Fruit fly (Drosophila melanogaster) whole organism, embryonic: ENCODE results near the gene Inx5.

Experiments
- Adf1 ChIP-seq: fragments of 200-800 bp; sonication (Bioruptor generic); IDR thresholded peaks from 2 replicates; pipeline ENCODE4 v1.3.6; 2022; ENCODE audit warnings: missing biosample characterization, missing genetic modification characterization
- Atf3 ChIP-seq: fragments of 200-800 bp; sonication (Bioruptor generic); optimal IDR thresholded peaks from 3 replicates; lab custom pipeline; 2016; ENCODE audit warnings: missing biosample characterization, missing genetic modification characterization
- B-H2 ChIP-seq: fragments of 200-800 bp; sonication (Bioruptor generic); optimal IDR thresholded peaks from 2 replicates; lab custom pipeline; 2018; ENCODE audit warnings: missing biosample characterization, mild to moderate bottlenecking, missing genetic modification characterization
- CG1024 ChIP-seq: fragments of 200-800 bp; sonication (Bioruptor generic); IDR thresholded peaks from 2 replicates; pipeline ENCODE4 v1.3.6; 2022; ENCODE audit warnings: missing biosample characterization, missing genetic modification characterization
- CG10543 ChIP-seq: fragments of 200-800 bp; sonication (Bioruptor generic); optimal IDR thresholded peaks from 3 replicates; lab custom pipeline; 2017; ENCODE audit warnings: missing biosample characterization, mild to moderate bottlenecking, missing genetic modification characterization, moderate library complexity
- CG11695 ChIP-seq: fragments of 200-800 bp; sonication (Bioruptor generic); IDR thresholded peaks from 3 replicates; pipeline ENCODE4 v1.3.6; 2022; ENCODE audit warnings: missing biosample characterization, missing genetic modification characterization
- CG13424 ChIP-seq: fragments of 200-800 bp; sonication (Bioruptor generic); optimal IDR thresholded peaks from 2 replicates; lab custom pipeline; 2019; ENCODE audit warnings: missing biosample characterization, mild to moderate bottlenecking, missing genetic modification characterization, moderate library complexity
- CG13624 ChIP-seq: fragments of 200-800 bp; sonication (Bioruptor generic); optimal IDR thresholded peaks from 2 replicates; lab custom pipeline; 2016; ENCODE audit warnings: missing biosample characterization, missing genetic modification characterization
- CG14014 ChIP-seq: fragments of 200-800 bp; sonication (Bioruptor generic); IDR thresholded peaks from 2 replicates; pipeline ENCODE4 v1.3.6; 2022; ENCODE audit warnings: missing biosample characterization, missing genetic modification characterization
- CG14667 ChIP-seq: fragments of 200-800 bp; sonication (Bioruptor generic); IDR thresholded peaks from 2 replicates; pipeline ENCODE4 v1.3.6; 2022; ENCODE audit warnings: missing biosample characterization, missing genetic modification characterization
- CG1603 ChIP-seq: fragments of 200-800 bp; sonication (Bioruptor generic); optimal IDR thresholded peaks from 2 replicates; lab custom pipeline; 2019; ENCODE audit warnings: missing biosample characterization, mild to moderate bottlenecking, missing genetic modification characterization, moderate library complexity
- CG16813 ChIP-seq: fragments of 200-800 bp; sonication (Bioruptor generic); IDR thresholded peaks from 3 replicates; pipeline ENCODE4 v1.3.6; 2022; ENCODE audit warnings: missing biosample characterization, missing genetic modification characterization; ENCODE audit not compliant: partially characterized antibody
- CG2199 ChIP-seq: fragments of 200-800 bp; sonication (Bioruptor generic); IDR thresholded peaks from 3 replicates; pipeline ENCODE4 v1.3.6; 2022; ENCODE audit warnings: missing biosample characterization, missing genetic modification characterization
- CG4820 ChIP-seq: fragments of 200-800 bp; sonication (Bioruptor generic); optimal IDR thresholded peaks from 3 replicates; lab custom pipeline; 2016; ENCODE audit warnings: missing biosample characterization, missing genetic modification characterization
- CG7271 ChIP-seq: fragments of 200-800 bp; sonication (Bioruptor generic); optimal IDR thresholded peaks from 2 replicates; lab custom pipeline; 2018; ENCODE audit warnings: missing biosample characterization, mild to moderate bottlenecking, missing genetic modification characterization, moderate library complexity
- CG7372 ChIP-seq: fragments of 200-800 bp; sonication (Bioruptor generic); IDR thresholded peaks from 2 replicates; pipeline ENCODE4 v1.3.6; 2022; ENCODE audit warnings: missing biosample characterization, missing genetic modification characterization
- CG7556 ChIP-seq: fragments of 200-800 bp; sonication (Bioruptor generic); optimal IDR thresholded peaks from 2 replicates; lab custom pipeline; 2017; ENCODE audit warnings: missing biosample characterization, mild to moderate bottlenecking, missing genetic modification characterization
- CG7839 ChIP-seq: fragments of 200-800 bp; sonication (Bioruptor generic); optimal IDR thresholded peaks from 3 replicates; lab custom pipeline; 2018; ENCODE audit warnings: missing biosample characterization, mild to moderate bottlenecking, missing genetic modification characterization, moderate library complexity
- Hmr ChIP-seq: fragments of 200-800 bp; sonication (Bioruptor generic); optimal IDR thresholded peaks from 3 replicates; lab custom pipeline; 2017; ENCODE audit warnings: mild to moderate bottlenecking, missing biosample characterization, missing genetic modification reagents, missing genetic modification characterization
- MTF-1 ChIP-seq: fragments of 200-800 bp; sonication (Bioruptor generic); optimal IDR thresholded peaks from 2 replicates; lab custom pipeline; 2018; ENCODE audit warnings: missing biosample characterization, mild to moderate bottlenecking, missing genetic modification characterization, borderline replicate concordance
- Myb ChIP-seq: fragments of 200-800 bp; sonication (Bioruptor generic); optimal IDR thresholded peaks from 2 replicates; lab custom pipeline; 2016; ENCODE audit warnings: missing biosample characterization, missing genetic modification characterization
- Neu2 ChIP-seq: fragments of 200-800 bp; sonication (Bioruptor generic); optimal IDR thresholded peaks from 3 replicates; lab custom pipeline; 2016; ENCODE audit warnings: missing biosample characterization, missing genetic modification characterization, borderline replicate concordance
- Nf-YC ChIP-seq: fragments of 200-800 bp; optimal IDR thresholded peaks from 3 replicates; lab custom pipeline; 2019; ENCODE audit warnings: missing biosample characterization, mild to moderate bottlenecking, missing genetic modification characterization, moderate library complexity
- Oli ChIP-seq: fragments of 200-800 bp; sonication (Bioruptor generic); optimal IDR thresholded peaks from 2 replicates; lab custom pipeline; 2018; ENCODE audit warnings: missing biosample characterization, mild to moderate bottlenecking, missing genetic modification characterization, moderate library complexity
- Pdp1 ChIP-seq, 2 experiments: fragments of 200-800 bp; sonication (Bioruptor generic); optimal IDR thresholded peaks; 3 replicates each; lab custom pipeline; 2016; ENCODE audit warnings: missing biosample characterization in 2 of 2, missing genetic modification characterization in 2 of 2, mild to moderate bottlenecking in 1 of 2, moderate library complexity in 1 of 2
- TFAM ChIP-seq: fragments of 200-800 bp; sonication (Bioruptor generic); optimal IDR thresholded peaks from 2 replicates; lab custom pipeline; 2017; ENCODE audit warnings: missing biosample characterization, missing genetic modification characterization, inconsistent platforms
- cg ChIP-seq: fragments of 200-800 bp; sonication (Bioruptor generic); optimal IDR thresholded peaks from 3 replicates; lab custom pipeline; 2019; ENCODE audit warnings: missing biosample characterization, mild to moderate bottlenecking, missing genetic modification characterization, moderate library complexity
- dimm ChIP-seq: fragments of 200-800 bp; sonication (Bioruptor generic); IDR thresholded peaks from 2 replicates; pipeline ENCODE4 v1.3.6; 2022; ENCODE audit warnings: missing biosample characterization, missing genetic modification characterization
- ems ChIP-seq: fragments of 200-800 bp; sonication (Bioruptor generic); optimal IDR thresholded peaks from 3 replicates; lab custom pipeline; 2016; ENCODE audit warnings: missing biosample characterization, missing genetic modification characterization
- esg ChIP-seq: fragments of 200-800 bp; sonication (Bioruptor generic); conservative IDR thresholded peaks from 2 replicates; pipeline ENCODE4 v1.3.6; 2022; ENCODE audit warnings: missing biosample characterization, missing genetic modification characterization
- exex ChIP-seq: fragments of 200-800 bp; sonication (Bioruptor generic); optimal IDR thresholded peaks from 4 replicates; lab custom pipeline; 2018; ENCODE audit warnings: missing biosample characterization, mild to moderate bottlenecking, missing genetic modification characterization, moderate library complexity
- fd96Cb ChIP-seq: fragments of 200-800 bp; sonication (Bioruptor generic); optimal IDR thresholded peaks from 2 replicates; lab custom pipeline; 2018; ENCODE audit warnings: missing biosample characterization, mild to moderate bottlenecking, missing genetic modification characterization, moderate library complexity
- gsb-n ChIP-seq: fragments of 200-800 bp; sonication (Bioruptor generic); optimal IDR thresholded peaks from 3 replicates; lab custom pipeline; 2018; ENCODE audit warnings: missing biosample characterization, mild to moderate bottlenecking, missing genetic modification characterization
- h ChIP-seq: fragments of >200 bp; optimal IDR thresholded peaks from 2 replicates; lab custom pipeline; 2017
- ham ChIP-seq: fragments of 200-800 bp; sonication (Bioruptor generic); IDR thresholded peaks from 2 replicates; pipeline ENCODE4 v1.3.6; 2022; ENCODE audit warnings: missing biosample characterization, missing genetic modification characterization
- her ChIP-seq: fragments of 200-800 bp; sonication (Bioruptor generic); optimal IDR thresholded peaks from 2 replicates; lab custom pipeline; 2016; ENCODE audit warnings: missing biosample characterization, missing genetic modification characterization
- kni ChIP-seq: fragments of 200-800 bp; sonication (Bioruptor generic); optimal IDR thresholded peaks from 3 replicates; lab custom pipeline; 2017; ENCODE audit warnings: mild to moderate bottlenecking, missing biosample characterization, missing genetic modification reagents, missing genetic modification characterization
- lab ChIP-seq: fragments of 200-800 bp; sonication (Bioruptor generic); optimal IDR thresholded peaks from 3 replicates; lab custom pipeline; 2017; ENCODE audit warnings: missing biosample characterization, missing genetic modification characterization, mild to moderate bottlenecking, moderate library complexity, missing genetic modification reagents
- lilli ChIP-seq: fragments of 200-800 bp; sonication (Bioruptor generic); optimal IDR thresholded peaks from 3 replicates; lab custom pipeline; 2016; ENCODE audit warnings: missing biosample characterization, missing genetic modification characterization
- lola ChIP-seq, 3 experiments: fragments of >200 bp in 2 of 3; fragments of 200-800 bp in 1 of 3; sonication (Bioruptor generic) in 1 of 3; optimal IDR thresholded peaks; 2 replicates each; lab custom pipeline; 2017 to 2019; ENCODE audit warnings: missing biosample characterization in 3 of 3, missing genetic modification characterization in 3 of 3, mild to moderate bottlenecking in 1 of 3, moderate library complexity in 1 of 3
- mirr ChIP-seq: fragments of 200-800 bp; sonication (Bioruptor generic); optimal IDR thresholded peaks from 3 replicates; lab custom pipeline; 2018; ENCODE audit warnings: missing biosample characterization, mild to moderate bottlenecking, missing genetic modification characterization
- nerfin-1 ChIP-seq: fragments of 200-800 bp; sonication (Bioruptor generic); optimal IDR thresholded peaks from 3 replicates; lab custom pipeline; 2019; ENCODE audit warnings: missing biosample characterization, mild to moderate bottlenecking, missing genetic modification characterization, moderate library complexity
- ro ChIP-seq: fragments of 200-800 bp; sonication (Bioruptor generic); IDR thresholded peaks from 2 replicates; pipeline ENCODE4 v1.3.6; 2022; ENCODE audit warnings: missing biosample characterization, missing genetic modification characterization
- sisA ChIP-seq: fragments of 200-800 bp; sonication (Bioruptor generic); IDR thresholded peaks from 2 replicates; pipeline ENCODE4 v1.3.6; 2022; ENCODE audit warnings: missing biosample characterization, missing genetic modification characterization
- slp2 ChIP-seq: fragments of 200-800 bp; sonication (Bioruptor generic); optimal IDR thresholded peaks from 2 replicates; lab custom pipeline; 2016; ENCODE audit warnings: missing biosample characterization, missing genetic modification characterization
- tio ChIP-seq: fragments of 200-800 bp; sonication (Bioruptor generic); optimal IDR thresholded peaks from 2 replicates; lab custom pipeline; 2017; ENCODE audit warnings: missing biosample characterization, missing genetic modification characterization, inconsistent platforms
- unc-4 ChIP-seq: fragments of 200-800 bp; sonication (Bioruptor generic); IDR thresholded peaks from 2 replicates; pipeline ENCODE4 v1.3.6; 2022; ENCODE audit warnings: missing biosample characterization, missing genetic modification characterization; ENCODE audit not compliant: partially characterized antibody
- unpg ChIP-seq: fragments of 200-800 bp; sonication (Bioruptor generic); optimal IDR thresholded peaks from 3 replicates; lab custom pipeline; 2018; ENCODE audit warnings: missing biosample characterization, mild to moderate bottlenecking, missing genetic modification characterization, moderate library complexity
- yki ChIP-seq: fragments of >200 bp; optimal IDR thresholded peaks from 3 replicates; lab custom pipeline; 2018

Gene Inx5

dm6 chrX:19166152-19166935, 4.3 kb downstream of the Inx5 start (continued):
- TF ChIP-seq Neu2 (GFP tag; lab: Kevin White, UChicago) (no peak), MTF-1 (GFP tag; lab: Kevin White, UChicago) (no peak), CG14667 (no peak), ro (GFP tag; lab: Robert Waterston, UW) (no peak), CG1603 (peak; percentile 20), Pdp1 (GFP tag; optimal IDR thresholded peaks at IDR 0.05; lab: Kevin White, UChicago) (peak in 1 of 2 experiments; percentile 48), CG14014 (GFP tag; lab: Robert Waterston, UW) (no peak), TFAM (no peak), Atf3 (GFP tag; lab: Kevin White, UChicago) (no peak), tio (GFP tag; lab: Kevin White, UChicago) (peak; percentile 21), sisA (0 out of 2 replicates have a peak, but pooled peaks have one; percentile 18), dimm (GFP tag; lab: Robert Waterston, UW) (no peak), lilli (GFP tag; lab: Kevin White, UChicago) (peak; percentile 35), CG1024 (GFP tag; lab: Robert Waterston, UW) (no peak), yki (lab: Kevin White, UChicago) (no peak), cg (GFP tag; lab: Kevin White, UChicago) (peak; percentile 55), Nf-YC (tag; lab: Kevin White, UChicago) (peak; percentile 32), kni (GFP tag; lab: Kevin White, UChicago) (no peak), unc-4 (GFP tag; lab: Robert Waterston, UW) (no peak), nerfin-1 (tag; lab: Kevin White, UChicago) (no peak), ems (GFP tag; lab: Kevin White, UChicago) (no peak), fd96Cb (tag; lab: Kevin White, UChicago) (peak; percentile 24), Oli (tag; lab: Kevin White, UChicago) (peak; percentile 65), her (GFP tag; lab: Kevin White, UChicago) (no peak), CG13624 (GFP tag; lab: Kevin White, UChicago) (no peak), CG4820 (GFP tag; lab: Kevin White, UChicago) (peak; percentile 30), CG7271 (tag; lab: Kevin White, UChicago) (no peak), esg (GFP tag; lab: Robert Waterston, UW) (no peak), CG13424 (tag; lab: Kevin White, UChicago) (peak; percentile 51), slp2 (GFP tag; lab: Kevin White, UChicago) (peak; percentile 2), CG10543 (GFP tag; lab: Kevin White, UChicago) (peak; percentile 43), lola (GFP tag; optimal IDR thresholded peaks at IDR 0.05; lab: Kevin White, UChicago) (peak in 1 of 3 experiments; percentile 29), CG16813 (GFP tag; lab: Robert Waterston, UW) (no peak), CG7556 (GFP tag; lab: Kevin White, UChicago) (peak; percentile 58), CG7839 (peak; percentile 60), gsb-n (tag; lab: Kevin White, UChicago) (no peak), lab (peak; percentile 34), Myb (no peak), h (lab: Kevin White, UChicago) (no peak), mirr (GFP tag; lab: Kevin White, UChicago) (peak; percentile 55), B-H2 (no peak), CG7372 (GFP tag; lab: Robert Waterston, UW) (no peak), CG2199 (GFP tag; lab: Robert Waterston, UW) (no peak), CG11695 (GFP tag; lab: Robert Waterston, UW) (peak; percentile 57; the same call in 1 of the 3 replicates), exex (tag; lab: Kevin White, UChicago) (no peak), Adf1 (GFP tag; lab: Robert Waterston, UW) (peak; percentile 44), unpg (GFP tag; lab: Kevin White, UChicago) (peak; percentile 8), ham (GFP tag; lab: Robert Waterston, UW) (no peak), Hmr (GFP tag; lab: Kevin White, UChicago) (peak; percentile 51)
